Worm (Caenorhabditis elegans): ENCODE measurements around the gene Y47D3A.14.

Gene Y47D3A.14

ce11 chrIII:11236788-11237187 is at the start of gene Y47D3A.14, which contains the start of gene aakb-2:
Y47D3A.14 (minus strand) TSS chrIII:11236868.
aakb-2 (plus strand) TSS chrIII:11237143.
- TF ChIP-seq ceh-9 (tag; optimal IDR thresholded peaks at IDR 0.05) (no peak), K02D7.2 (tag; optimal IDR thresholded peaks at IDR 0.05) (no peak), ztf-16 (tag; optimal IDR thresholded peaks at IDR 0.05) (peak; percentile 61), pat-9 (tag; optimal IDR thresholded peaks at IDR 0.05) (peak; percentile 44), fkh-6 (tag; optimal IDR thresholded peaks at IDR 0.05) (peak; percentile 9), gmeb-2 (tag; optimal IDR thresholded peaks at IDR 0.05) (peak; percentile 10), odd-2 (tag; optimal IDR thresholded peaks at IDR 0.05) (no peak), elt-4 (tag; optimal IDR thresholded peaks at IDR 0.05) (no peak), ref-2 (tag; optimal IDR thresholded peaks at IDR 0.05) (no peak), unc-86 (tag; optimal IDR thresholded peaks at IDR 0.05) (peak; percentile 41), ceh-31 (tag; optimal IDR thresholded peaks at IDR 0.05) (peak; percentile 56), pax-1 (tag; optimal IDR thresholded peaks at IDR 0.05) (no peak), syd-9 (tag; optimal IDR thresholded peaks at IDR 0.05) (no peak), ceh-19 (GFP tag; optimal IDR thresholded peaks at IDR 0.05) (no peak), hlh-30 (tag; optimal IDR thresholded peaks at IDR 0.05; ENCODE audit: insufficient read depth) (peak; percentile 76), hlh-8 (tag; optimal IDR thresholded peaks at IDR 0.05) (peak; percentile 66), zip-5 (tag; optimal IDR thresholded peaks at IDR 0.05) (peak; percentile 11), Y22D7AL.16 (tag; optimal IDR thresholded peaks at IDR 0.05) (no peak), ceh-14 (tag; optimal IDR thresholded peaks at IDR 0.05) (peak; percentile 57), ceh-34 (tag; optimal IDR thresholded peaks at IDR 0.05) (peak; percentile 48), hlh-13 (GFP tag; optimal IDR thresholded peaks at IDR 0.05) (no peak), sox-2 (GFP tag; IDR thresholded peaks at IDR 0.05) (0 out of 2 replicates have a peak, but pooled peaks have one; percentile 4), madf-2 (tag; optimal IDR thresholded peaks at IDR 0.05) (no peak), tbx-2 (tag; optimal IDR thresholded peaks at IDR 0.05) (peak; percentile 59), ceh-22 (tag; optimal IDR thresholded peaks at IDR 0.05) (no peak), ceh-24 (tag; optimal IDR thresholded peaks at IDR 0.05) (peak; percentile 3), ceh-6 (GFP tag; optimal IDR thresholded peaks at IDR 0.05) (no peak), elt-2 (tag; optimal IDR thresholded peaks at IDR 0.05) (peak; percentile 82), npax-4 (tag; optimal IDR thresholded peaks at IDR 0.05) (no peak), unc-42 (tag; optimal IDR thresholded peaks at IDR 0.05) (peak; percentile 32), nhr-232 (tag; optimal IDR thresholded peaks at IDR 0.05) (no peak), dve-1 (tag; optimal IDR thresholded peaks at IDR 0.05) (no peak), eyg-1 (tag; optimal IDR thresholded peaks at IDR 0.05) (no peak), ahr-1 (tag; optimal IDR thresholded peaks at IDR 0.05) (no peak), pag-3 (tag; optimal IDR thresholded peaks at IDR 0.05; ENCODE audit: borderline replicate concordance) (no peak), nfya-1 (tag; optimal IDR thresholded peaks at IDR 0.05) (peak; percentile 45), fkh-10 (GFP tag; optimal IDR thresholded peaks at IDR 0.05) (no peak), T23F11.4 (GFP tag; optimal IDR thresholded peaks at IDR 0.05) (peak; percentile 46), sox-4 (tag; optimal IDR thresholded peaks at IDR 0.05) (no peak), fax-1 (tag; optimal IDR thresholded peaks at IDR 0.05) (no peak), hlh-6 (tag; optimal IDR thresholded peaks at IDR 0.05) (no peak), K09A11.1 (tag; optimal IDR thresholded peaks at IDR 0.05; ENCODE audit: insufficient read depth) (peak; percentile 56), pha-2 (tag; optimal IDR thresholded peaks at IDR 0.05) (no peak), ceh-48 (tag; optimal IDR thresholded peaks at IDR 0.05) (peak; percentile 10), dmd-4 (tag; optimal IDR thresholded peaks at IDR 0.05; ENCODE audit: borderline replicate concordance) (no peak), ceh-18 (tag; optimal IDR thresholded peaks at IDR 0.05) (no peak), ttx-3 (tag; optimal IDR thresholded peaks at IDR 0.05) (peak; percentile 54), che-1 (tag; optimal IDR thresholded peaks at IDR 0.05) (peak; percentile 61), mec-3 (tag; optimal IDR thresholded peaks at IDR 0.05; ENCODE audit: borderline replicate concordance) (no peak), sdc-2 (tag; optimal IDR thresholded peaks at IDR 0.05) (no peak), hlh-15 (tag; optimal IDR thresholded peaks at IDR 0.05) (no peak), unc-3 (GFP tag; conservative IDR thresholded peaks at IDR 0.05) (no peak), unc-3 (tag; optimal IDR thresholded peaks at IDR 0.05) (peak; percentile 1), pha-4 (tag; optimal IDR thresholded peaks at IDR 0.05) (no peak)
